Fruit fly (Drosophila melanogaster) whole organism, embryonic: ENCODE results near the gene CG32806.

Source experiments
- Adf1 ChIP-seq: fragments of 200-800 bp; sonication (Bioruptor generic); IDR thresholded peaks from 2 replicates; pipeline ENCODE4 v1.3.6; 2022; ENCODE audit warnings: missing biosample characterization, missing genetic modification characterization
- Bgb ChIP-seq: fragments of 200-800 bp; sonication (Bioruptor generic); IDR thresholded peaks from 2 replicates; pipeline ENCODE4 v1.3.6; 2022; ENCODE audit warnings: missing biosample characterization, missing genetic modification characterization; ENCODE audit not compliant: partially characterized antibody
- CG13287 ChIP-seq: fragments of 200-800 bp; sonication (Bioruptor generic); IDR thresholded peaks from 2 replicates; pipeline ENCODE4 v1.3.6; 2022; ENCODE audit warnings: missing biosample characterization, missing genetic modification characterization; ENCODE audit not compliant: partially characterized antibody
- CG15073 ChIP-seq: fragments of 200-800 bp; sonication (Bioruptor generic); optimal IDR thresholded peaks from 2 replicates; lab custom pipeline; 2016; ENCODE audit warnings: missing biosample characterization, missing genetic modification characterization
- CG15601 ChIP-seq: fragments of 200-800 bp; sonication (Bioruptor generic); optimal IDR thresholded peaks from 3 replicates; lab custom pipeline; 2019; ENCODE audit warnings: missing biosample characterization, mild to moderate bottlenecking, missing genetic modification characterization, moderate library complexity
- CG1647 ChIP-seq: fragments of 200-800 bp; sonication (Bioruptor generic); optimal IDR thresholded peaks from 3 replicates; lab custom pipeline; 2016; ENCODE audit warnings: missing biosample characterization, missing genetic modification characterization
- CG18619 ChIP-seq: fragments of 200-800 bp; sonication (Bioruptor generic); optimal IDR thresholded peaks from 3 replicates; lab custom pipeline; 2017; ENCODE audit warnings: missing biosample characterization, mild to moderate bottlenecking, missing genetic modification characterization
- CG18764 ChIP-seq: fragments of 200-800 bp; sonication (Bioruptor generic); optimal IDR thresholded peaks from 3 replicates; lab custom pipeline; 2016; ENCODE audit warnings: missing biosample characterization, missing genetic modification characterization
- CG2712 ChIP-seq: fragments of 200-800 bp; optimal IDR thresholded peaks from 3 replicates; lab custom pipeline; 2019; ENCODE audit warnings: missing biosample characterization, mild to moderate bottlenecking, missing genetic modification characterization, moderate library complexity
- CG30431 ChIP-seq: fragments of 200-800 bp; sonication (Bioruptor generic); optimal IDR thresholded peaks from 2 replicates; lab custom pipeline; 2017; ENCODE audit warnings: missing biosample characterization, missing genetic modification characterization
- CG3163 ChIP-seq: fragments of 200-800 bp; sonication (Bioruptor generic); optimal IDR thresholded peaks from 3 replicates; lab custom pipeline; 2016; ENCODE audit warnings: missing biosample characterization, missing genetic modification characterization
- CG34224 ChIP-seq: fragments of 200-800 bp; sonication (Bioruptor generic); IDR thresholded peaks from 3 replicates; pipeline ENCODE4 v1.3.6; 2022; ENCODE audit warnings: missing biosample characterization, missing genetic modification characterization; ENCODE audit not compliant: partially characterized antibody
- CG42726 ChIP-seq: fragments of 200-800 bp; sonication (Bioruptor generic); IDR thresholded peaks from 2 replicates; pipeline ENCODE4 v1.3.6; 2022; ENCODE audit warnings: missing biosample characterization, missing genetic modification characterization; ENCODE audit not compliant: partially characterized antibody
- CG7556 ChIP-seq: fragments of 200-800 bp; sonication (Bioruptor generic); optimal IDR thresholded peaks from 2 replicates; lab custom pipeline; 2017; ENCODE audit warnings: missing biosample characterization, mild to moderate bottlenecking, missing genetic modification characterization
- CG8290 ChIP-seq, 3 experiments: fragments of 200-800 bp; sonication (Bioruptor generic); optimal IDR thresholded peaks; 2 replicates each; lab custom pipeline; 2016 to 2019; ENCODE audit warnings: missing biosample characterization in 3 of 3, missing genetic modification characterization in 3 of 3, mild to moderate bottlenecking in 2 of 3, moderate library complexity in 1 of 3
- CG9437 ChIP-seq: fragments of 200-800 bp; sonication (Bioruptor generic); optimal IDR thresholded peaks from 2 replicates; lab custom pipeline; 2018; ENCODE audit warnings: missing biosample characterization, mild to moderate bottlenecking, missing genetic modification characterization
- Deaf1 ChIP-seq: fragments of 200-800 bp; optimal IDR thresholded peaks from 3 replicates; lab custom pipeline; 2019; ENCODE audit warnings: missing biosample characterization, mild to moderate bottlenecking, missing genetic modification characterization, moderate library complexity
- Dfd ChIP-seq, 2 experiments: fragments of >200 bp; optimal IDR thresholded peaks; 2 replicates each; lab custom pipeline; 2017; ENCODE audit warnings: missing biosample characterization in 2 of 2, missing genetic modification characterization in 2 of 2
- Dll ChIP-seq: fragments of 200-800 bp; sonication (Bioruptor generic); IDR thresholded peaks from 4 replicates; pipeline ENCODE4 v1.3.6; 2022; ENCODE audit warnings: missing biosample characterization, missing genetic modification characterization; ENCODE audit not compliant: partially characterized antibody
- HLHmδ ChIP-seq: fragments of 200-800 bp; sonication (Bioruptor generic); optimal IDR thresholded peaks from 2 replicates; lab custom pipeline; 2018; ENCODE audit warnings: missing biosample characterization, mild to moderate bottlenecking, missing genetic modification characterization, moderate library complexity
- Hand ChIP-seq: fragments of 200-800 bp; sonication (Bioruptor generic); optimal IDR thresholded peaks from 2 replicates; lab custom pipeline; 2017; ENCODE audit warnings: mild to moderate bottlenecking, missing biosample characterization, missing genetic modification reagents, missing genetic modification characterization
- Jarid2 ChIP-seq: fragments of 200-800 bp; sonication (Bioruptor generic); optimal IDR thresholded peaks from 3 replicates; lab custom pipeline; 2017; ENCODE audit warnings: mild to moderate bottlenecking, missing biosample characterization, missing genetic modification reagents, missing genetic modification characterization
- MESR4 ChIP-seq: fragments of 200-800 bp; sonication (Bioruptor generic); optimal IDR thresholded peaks from 2 replicates; lab custom pipeline; 2018; ENCODE audit warnings: missing biosample characterization, mild to moderate bottlenecking, missing genetic modification characterization, moderate library complexity
- Mad ChIP-seq: fragments of 200-800 bp; sonication (Bioruptor generic); optimal IDR thresholded peaks from 2 replicates; lab custom pipeline; 2016; ENCODE audit warnings: missing biosample characterization, missing genetic modification characterization
- Meics ChIP-seq: fragments of 200-800 bp; sonication (Bioruptor generic); optimal IDR thresholded peaks from 2 replicates; lab custom pipeline; 2017; ENCODE audit warnings: missing biosample characterization, mild to moderate bottlenecking, missing genetic modification characterization
- Oli ChIP-seq: fragments of 200-800 bp; sonication (Bioruptor generic); optimal IDR thresholded peaks from 2 replicates; lab custom pipeline; 2018; ENCODE audit warnings: missing biosample characterization, mild to moderate bottlenecking, missing genetic modification characterization, moderate library complexity
- amos ChIP-seq: fragments of 200-800 bp; sonication (Bioruptor generic); IDR thresholded peaks from 2 replicates; pipeline ENCODE4 v1.3.6; 2022; ENCODE audit warnings: missing biosample characterization, missing genetic modification characterization; ENCODE audit not compliant: partially characterized antibody
- az2 ChIP-seq: fragments of 200-800 bp; sonication (Bioruptor generic); optimal IDR thresholded peaks from 3 replicates; lab custom pipeline; 2016; ENCODE audit warnings: missing biosample characterization, missing genetic modification characterization
- bab2 ChIP-seq: fragments of 200-800 bp; sonication (Bioruptor generic); optimal IDR thresholded peaks from 2 replicates; lab custom pipeline; 2016; ENCODE audit warnings: missing biosample characterization, missing genetic modification characterization
- esg ChIP-seq: fragments of 200-800 bp; sonication (Bioruptor generic); conservative IDR thresholded peaks from 2 replicates; pipeline ENCODE4 v1.3.6; 2022; ENCODE audit warnings: missing biosample characterization, missing genetic modification characterization
- nerfin-2 ChIP-seq: fragments of 200-800 bp; sonication (Bioruptor generic); IDR thresholded peaks from 2 replicates; pipeline ENCODE4 v1.3.6; 2022; ENCODE audit warnings: missing biosample characterization, missing genetic modification characterization; ENCODE audit not compliant: partially characterized antibody
- odd ChIP-seq: fragments of 200-800 bp; sonication (Bioruptor generic); optimal IDR thresholded peaks from 2 replicates; lab custom pipeline; 2017; ENCODE audit warnings: missing biosample characterization, mild to moderate bottlenecking, missing genetic modification characterization
- stc ChIP-seq: fragments of 200-800 bp; sonication (Bioruptor generic); IDR thresholded peaks from 2 replicates; pipeline ENCODE4 v1.3.6; 2022; ENCODE audit warnings: missing biosample characterization, missing genetic modification characterization
- stwl ChIP-seq: fragments of 200-800 bp; sonication (Bioruptor generic); optimal IDR thresholded peaks from 3 replicates; lab custom pipeline; 2018; ENCODE audit warnings: missing biosample characterization, mild to moderate bottlenecking, missing genetic modification characterization, moderate library complexity
- tll ChIP-seq, 2 experiments: fragments of 200-800 bp in 1 of 2; fragments of >200 bp in 1 of 2; sonication (Bioruptor generic) in 1 of 2; optimal IDR thresholded peaks; 2 replicates each; lab custom pipeline; 2017 to 2019; ENCODE audit warnings: missing biosample characterization in 2 of 2, missing genetic modification characterization in 2 of 2, mild to moderate bottlenecking in 1 of 2, moderate library complexity in 1 of 2
- trem ChIP-seq: fragments of 200-800 bp; optimal IDR thresholded peaks from 3 replicates; lab custom pipeline; 2019; ENCODE audit warnings: missing biosample characterization, mild to moderate bottlenecking, missing genetic modification characterization, moderate library complexity
- wor ChIP-seq: fragments of 200-800 bp; sonication (Bioruptor generic); IDR thresholded peaks from 2 replicates; pipeline ENCODE4 v1.3.6; 2022; ENCODE audit warnings: missing biosample characterization, missing genetic modification characterization
- zfh1 ChIP-seq: fragments of 200-800 bp; sonication (Bioruptor generic); IDR thresholded peaks from 3 replicates; pipeline ENCODE4 v1.3.6; 2022; ENCODE audit warnings: missing biosample characterization, missing genetic modification characterization

CG32806 gene

DNA sequence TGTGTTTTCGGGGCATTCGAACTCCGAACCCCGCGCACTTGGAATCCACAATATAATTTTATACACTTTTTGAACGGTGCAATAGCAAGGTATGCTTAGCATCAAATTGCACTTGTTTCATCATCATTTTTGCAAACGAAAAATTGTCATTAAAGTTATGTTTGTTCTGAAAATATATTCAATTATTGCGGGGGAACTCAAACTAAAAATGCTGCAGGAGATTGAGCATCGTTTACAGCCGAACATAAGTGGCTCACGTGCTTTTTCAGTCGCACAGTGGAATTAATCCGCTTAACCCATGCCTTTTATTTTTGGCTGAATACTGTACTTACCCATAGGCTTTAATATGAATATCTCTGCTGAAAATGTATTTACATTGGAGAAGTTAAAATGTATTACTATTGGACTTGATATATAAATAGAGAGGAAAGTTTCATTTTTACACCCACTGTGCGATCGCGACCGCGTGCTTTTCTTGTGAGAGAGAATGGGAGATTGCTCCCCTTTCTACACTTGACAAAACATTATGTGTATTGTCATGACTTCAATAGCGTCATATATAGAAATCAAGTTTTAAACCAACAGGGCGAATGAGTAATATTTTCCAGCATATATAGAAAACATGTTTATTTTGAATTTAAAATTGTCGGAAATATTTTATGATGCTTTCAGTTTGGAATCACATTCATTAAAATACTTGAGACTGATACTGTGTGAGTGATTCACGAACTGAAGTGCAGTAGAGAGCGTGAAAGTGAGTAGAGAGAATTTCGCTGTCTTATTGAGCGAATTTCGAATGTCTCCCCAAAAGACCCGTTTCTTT, 41.2 kb downstream of the CG32806 start (continued):
- TF ChIP-seq CG9437 (peak; percentile 93), bab2 (GFP tag; lab: Kevin White, UChicago) (peak; percentile 94), Meics (GFP tag; lab: Kevin White, UChicago) (peak; percentile 96), CG8290 (GFP tag; optimal IDR thresholded peaks at IDR 0.05; lab: Kevin White, UChicago) (peak; percentile 81), CG8290 (tag; optimal IDR thresholded peaks at IDR 0.05; lab: Kevin White, UChicago) (peak in 1 of 2 experiments; percentile 99), CG15601 (tag; lab: Kevin White, UChicago) (peak; percentile 91), Oli (tag; lab: Kevin White, UChicago) (peak; percentile 97), CG15073 (GFP tag; lab: Kevin White, UChicago) (peak; percentile 65), CG2712 (tag; lab: Kevin White, UChicago) (peak; percentile 95)
- TF ChIP-seq, all 482 proteins: peak for 441

DNA sequence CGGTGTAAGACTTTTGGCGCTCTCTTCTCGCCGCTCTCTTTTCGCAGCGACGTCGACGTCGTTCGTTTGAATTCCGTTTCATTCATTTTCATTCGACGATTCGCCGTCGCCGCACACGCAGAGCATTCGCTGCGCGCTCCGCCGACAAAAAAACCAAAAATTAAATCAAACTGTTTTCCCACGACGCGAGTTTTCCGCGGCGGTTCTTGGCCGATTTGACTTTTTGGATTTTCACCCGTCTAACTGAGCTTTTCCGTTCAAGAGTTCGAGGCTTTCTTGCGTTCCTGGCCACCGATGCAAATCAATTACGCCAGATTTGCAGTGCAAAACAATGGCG, 41.8 kb downstream of the CG32806 start:
- TF ChIP-seq CG30431 (no peak), CG18619 (GFP tag; lab: Kevin White, UChicago) (no peak), odd (GFP tag; lab: Kevin White, UChicago) (no peak), Dll (GFP tag; lab: Robert Waterston, UW) (0 out of 4 replicates have a peak, but pooled peaks have one; percentile 8), HLHmδ (GFP tag; lab: Kevin White, UChicago) (no peak), Mad (GFP tag; lab: Kevin White, UChicago) (no peak), tll (GFP tag; optimal IDR thresholded peaks at IDR 0.05; lab: Kevin White, UChicago) (no peak), CG1647 (GFP tag; lab: Kevin White, UChicago) (no peak), CG7556 (GFP tag; lab: Kevin White, UChicago) (peak; percentile 78), zfh1 (GFP tag; lab: Robert Waterston, UW) (no peak), MESR4 (GFP tag; lab: Kevin White, UChicago) (no peak), stc (GFP tag; lab: Robert Waterston, UW) (no peak), Adf1 (GFP tag; lab: Robert Waterston, UW) (peak; percentile 15), trem (tag; lab: Kevin White, UChicago) (no peak), Deaf1 (tag; lab: Kevin White, UChicago) (peak; percentile 12), CG42726 (GFP tag; lab: Robert Waterston, UW) (peak; percentile 65; the same call in 1 of the 2 replicates), CG3163 (GFP tag; lab: Kevin White, UChicago) (no peak), esg (GFP tag; lab: Robert Waterston, UW) (no peak), az2 (GFP tag; lab: Kevin White, UChicago) (no peak), Jarid2 (GFP tag; lab: Kevin White, UChicago) (peak; percentile 82), amos (peak; percentile 36; the same call in 1 of the 2 replicates), CG18764 (GFP tag; lab: Kevin White, UChicago) (no peak), nerfin-2 (GFP tag; lab: Robert Waterston, UW) (0 out of 2 replicates have a peak, but pooled peaks have one; percentile 42), CG13287 (GFP tag; lab: Robert Waterston, UW) (peak; percentile 7; the same call in 1 of the 2 replicates), Bgb (GFP tag; lab: Robert Waterston, UW) (peak; percentile 53; the same call in 1 of the 2 replicates), stwl (tag; lab: Kevin White, UChicago) (no peak), wor (GFP tag; lab: Robert Waterston, UW) (no peak), Hand (GFP tag; lab: Kevin White, UChicago) (peak; percentile 2), Dfd (GFP tag; optimal IDR thresholded peaks at IDR 0.05; lab: Kevin White, UChicago) (no peak), CG34224 (GFP tag; lab: Robert Waterston, UW) (no peak)
- TF ChIP-seq, all 482 proteins: peak for 11
